Fruit fly (Drosophila melanogaster): ENCODE data around the gene mud.

mud gene

dm6 chrX:14208426-14209208 lies 38.9 kb upstream of the mud start (continued):
- TF ChIP-seq stwl (tag; optimal IDR thresholded peaks at IDR 0.05), result peak; percentile 20
- TF ChIP-seq chm (GFP tag; IDR thresholded peaks at IDR 0.05), result peak; percentile 73
- peak; percentile 35 for TF ChIP-seq Fer3 (tag; optimal IDR thresholded peaks at IDR 0.05)
- no peak for TF ChIP-seq h (optimal IDR thresholded peaks at IDR 0.05)
- peak; percentile 57 for TF ChIP-seq CG8290 (GFP tag; optimal IDR thresholded peaks at IDR 0.05)
- peak; percentile 7 to 28 for TF ChIP-seq CG8290 (tag; optimal IDR thresholded peaks at IDR 0.05)
- no peak for TF ChIP-seq Bgb (GFP tag; IDR thresholded peaks at IDR 0.05; ENCODE audit: partially characterized antibody)
- no peak for TF ChIP-seq run (tag; optimal IDR thresholded peaks at IDR 0.05)
- TF ChIP-seq CG17912 (GFP tag; optimal IDR thresholded peaks at IDR 0.05), result no peak
- no peak for TF ChIP-seq CG6272 (GFP tag; IDR thresholded peaks at IDR 0.05)
- TF ChIP-seq hb (GFP tag; IDR thresholded peaks at IDR 0.05; ENCODE audit: partially characterized antibody), result no peak
- peak; percentile 9 for TF ChIP-seq Sry-β (GFP tag; optimal IDR thresholded peaks at IDR 0.05)
- 0 out of 2 replicates have a peak, but pooled peaks have one; percentile 22 for TF ChIP-seq MBD-R2 (GFP tag; IDR thresholded peaks at IDR 0.05)
- TF ChIP-seq CG14860 (GFP tag; IDR thresholded peaks at IDR 0.05; ENCODE audit: partially characterized antibody), result no peak
- no peak for TF ChIP-seq lov (optimal IDR thresholded peaks at IDR 0.05)
- 0 out of 3 replicates have a peak, but pooled peaks have one; percentile 23 for TF ChIP-seq lov (GFP tag; IDR thresholded peaks at IDR 0.05)
- TF ChIP-seq BEAF-32 (GFP tag; optimal IDR thresholded peaks at IDR 0.05), result no peak
- no peak for TF ChIP-seq luna (GFP tag; optimal IDR thresholded peaks at IDR 0.05)
- peak; percentile 11 for TF ChIP-seq CTCF (GFP tag; optimal IDR thresholded peaks at IDR 0.05)
- TF ChIP-seq CG34422 (GFP tag; IDR thresholded peaks at IDR 0.05), result 0 out of 3 replicates have a peak, but pooled peaks have one; percentile 44
- no peak for TF ChIP-seq Chrac-16 (GFP tag; optimal IDR thresholded peaks at IDR 0.05)
- TF ChIP-seq CoRest (tag; optimal IDR thresholded peaks at IDR 0.05), result peak; percentile 61
- no peak; the same call in 2 of the 3 replicates for TF ChIP-seq CG11093 (GFP tag; IDR thresholded peaks at IDR 0.05)
- no peak for TF ChIP-seq Oaz (GFP tag; IDR thresholded peaks at IDR 0.05)
- TF ChIP-seq CG11504 (tag; optimal IDR thresholded peaks at IDR 0.05), result peak; percentile 83
- peak; percentile 64 for TF ChIP-seq CG7556 (GFP tag; optimal IDR thresholded peaks at IDR 0.05)
- no peak for TF ChIP-seq amos (GFP tag; IDR thresholded peaks at IDR 0.05; ENCODE audit: partially characterized antibody)
- no peak for TF ChIP-seq dan (GFP tag; IDR thresholded peaks at IDR 0.05)
- TF ChIP-seq CG4328 (GFP tag; optimal IDR thresholded peaks at IDR 0.05), result peak; percentile 50
- TF ChIP-seq ash1 (GFP tag; optimal IDR thresholded peaks at IDR 0.05), result no peak
- TF ChIP-seq gcm2 (GFP tag; optimal IDR thresholded peaks at IDR 0.05), result peak; percentile 29
- TF ChIP-seq Kr (GFP tag; optimal IDR thresholded peaks at IDR 0.05), result no peak
- TF ChIP-seq H15 (GFP tag; IDR thresholded peaks at IDR 0.05), result peak; percentile 41; the same call in 1 of the 3 replicates
- peak; percentile 51; the same call in 1 of the 2 replicates for TF ChIP-seq sob (GFP tag; IDR thresholded peaks at IDR 0.05)
- TF ChIP-seq CG8765 (GFP tag; IDR thresholded peaks at IDR 0.05), result no peak
- peak; percentile 91 for TF ChIP-seq vvl (GFP tag; IDR thresholded peaks at IDR 0.05)
- no peak for TF ChIP-seq lbe (GFP tag; optimal IDR thresholded peaks at IDR 0.05)
- TF ChIP-seq Mad (GFP tag; optimal IDR thresholded peaks at IDR 0.05), result no peak
- TF ChIP-seq PHDP (tag; optimal IDR thresholded peaks at IDR 0.05), result peak; percentile 63
- TF ChIP-seq CG9817 (tag; optimal IDR thresholded peaks at IDR 0.05), result no peak
- no peak for TF ChIP-seq Fer2 (tag; optimal IDR thresholded peaks at IDR 0.05)
- TF ChIP-seq knrl (GFP tag; IDR thresholded peaks at IDR 0.05; ENCODE audit: partially characterized antibody), result no peak
- no peak for TF ChIP-seq hkb (optimal IDR thresholded peaks at IDR 0.05)
- peak; percentile 82 for TF ChIP-seq hkb (GFP tag; IDR thresholded peaks at IDR 0.05)
- TF ChIP-seq cas (GFP tag; IDR thresholded peaks at IDR 0.05), result no peak
- peak; percentile 73 for TF ChIP-seq CG9727 (GFP tag; optimal IDR thresholded peaks at IDR 0.05)
- TF ChIP-seq tna (GFP tag; IDR thresholded peaks at IDR 0.05; ENCODE audit: partially characterized antibody), result no peak
- TF ChIP-seq NC2α (GFP tag; optimal IDR thresholded peaks at IDR 0.05), result no peak
- no peak for TF ChIP-seq pfk (GFP tag; optimal IDR thresholded peaks at IDR 0.05)
- no peak for TF ChIP-seq vfl (GFP tag; optimal IDR thresholded peaks at IDR 0.05)
- TF ChIP-seq lilli (GFP tag; optimal IDR thresholded peaks at IDR 0.05), result peak; percentile 33

Measured in whole organism, embryonic.